Worm (Caenorhabditis elegans) whole organism, L4 larva: ENCODE measurements around the gene pho-8.

ENCODE experiments used
- T26A8.4 ChIP-seq: fragments of 200-800 bp; sonication (Bioruptor generic); IDR thresholded peaks from 2 replicates; pipeline ENCODE4 v1.3.6; 2022; ENCODE audit warnings: missing genetic modification characterization, missing compliant biosample characterization
- aly-2 ChIP-seq: sonication (generic microtip); optimal IDR thresholded peaks from 2 replicates; lab custom pipeline; 2018; ENCODE audit warnings: missing biosample characterization, missing genetic modification characterization
- dpl-1 ChIP-seq: fragments of 150-350 bp; optimal IDR thresholded peaks from 2 replicates; lab custom pipeline; 2014; ENCODE audit warnings: missing biosample characterization, missing genetic modification reagents, missing genetic modification characterization
- duxl-1 ChIP-seq: sonication (generic microtip); optimal IDR thresholded peaks from 2 replicates; lab custom pipeline; 2016; ENCODE audit warnings: mild to moderate bottlenecking, missing genetic modification characterization, moderate library complexity, missing compliant biosample characterization; ENCODE audit not compliant: poor library complexity
- snpc-4 ChIP-seq: fragments of 150-350 bp; optimal IDR thresholded peaks from 2 replicates; lab custom pipeline; 2014; ENCODE audit warnings: missing biosample characterization, missing genetic modification characterization

DNA sequence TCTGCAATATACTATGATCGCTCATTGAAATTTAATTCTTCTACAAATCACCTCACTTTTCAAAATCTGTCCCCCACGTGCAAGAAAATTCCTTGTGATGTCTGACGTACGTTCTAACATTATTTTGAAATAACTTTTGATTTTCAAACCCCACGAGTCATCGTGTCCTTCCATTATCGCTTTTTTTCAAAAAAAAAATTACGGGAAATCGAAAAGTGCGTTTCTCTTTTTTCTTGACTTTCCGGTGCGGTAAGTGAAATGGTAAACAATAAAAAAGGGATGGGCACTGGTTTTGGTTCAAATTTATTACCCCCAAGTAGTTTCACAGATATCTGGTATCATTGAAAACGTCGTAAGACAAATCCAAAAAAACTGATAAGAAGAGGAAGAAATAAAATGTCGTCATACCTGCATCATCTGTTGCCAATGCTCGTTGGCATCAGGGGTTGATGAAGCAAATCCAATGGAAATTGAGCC lies 29.9 kb upstream of the pho-8 start:
- no peak for TF ChIP-seq duxl-1
- TF ChIP-seq snpc-4 (tag; lab: Kevin White, UChicago) = no peak
- TF ChIP-seq dpl-1 (GFP tag; lab: Kevin White, UChicago) = no peak
- TF ChIP-seq T26A8.4 = no peak
- TF ChIP-seq aly-2 = no peak
